Fruit fly (Drosophila melanogaster) whole organism, embryonic: ENCODE results near the gene sr.
A peak's percentile ranks its signal among the peaks of the same experiment; 100 is the strongest.

Experiments used
- Bdp1 ChIP-seq: fragments of 200-800 bp; sonication (Bioruptor generic); optimal IDR thresholded peaks from 3 replicates; lab custom pipeline; 2016; ENCODE audit warnings: missing biosample characterization, missing genetic modification characterization
- CG11085 ChIP-seq: fragments of 200-800 bp; sonication (Bioruptor generic); IDR thresholded peaks from 2 replicates; pipeline ENCODE4 v1.3.6; 2022; ENCODE audit warnings: missing biosample characterization, missing genetic modification characterization
- CG11456 ChIP-seq: fragments of 200-800 bp; sonication (Bioruptor generic); IDR thresholded peaks from 3 replicates; pipeline ENCODE4 v1.3.6; 2022; ENCODE audit warnings: missing biosample characterization, missing genetic modification characterization
- CG12104 ChIP-seq: fragments of 200-800 bp; sonication (Bioruptor generic); optimal IDR thresholded peaks from 3 replicates; lab custom pipeline; 2016; ENCODE audit warnings: missing biosample characterization, missing genetic modification characterization
- CG12769 ChIP-seq: fragments of 200-800 bp; sonication (Bioruptor generic); optimal IDR thresholded peaks from 2 replicates; lab custom pipeline; 2019; ENCODE audit warnings: missing biosample characterization, mild to moderate bottlenecking, missing genetic modification characterization, moderate library complexity
- CG15479 ChIP-seq: fragments of 200-800 bp; sonication (Bioruptor generic); optimal IDR thresholded peaks from 3 replicates; lab custom pipeline; 2019; ENCODE audit warnings: missing biosample characterization, mild to moderate bottlenecking, missing genetic modification characterization, moderate library complexity
- CG16779 ChIP-seq: fragments of 200-800 bp; sonication (Bioruptor generic); IDR thresholded peaks from 2 replicates; pipeline ENCODE4 v1.3.6; 2022; ENCODE audit warnings: missing biosample characterization, missing genetic modification characterization
- CG2199 ChIP-seq: fragments of 200-800 bp; sonication (Bioruptor generic); IDR thresholded peaks from 3 replicates; pipeline ENCODE4 v1.3.6; 2022; ENCODE audit warnings: missing biosample characterization, missing genetic modification characterization
- CG2678 ChIP-seq: fragments of 200-800 bp; sonication (Bioruptor generic); optimal IDR thresholded peaks from 3 replicates; lab custom pipeline; 2019; ENCODE audit warnings: missing biosample characterization, mild to moderate bottlenecking, missing genetic modification characterization, moderate library complexity
- CG5180 ChIP-seq: fragments of 200-800 bp; sonication (Bioruptor generic); optimal IDR thresholded peaks from 3 replicates; lab custom pipeline; 2017; ENCODE audit warnings: missing biosample characterization, missing genetic modification characterization, mild to moderate bottlenecking, moderate library complexity, missing genetic modification reagents
- CG6175 ChIP-seq: fragments of 200-800 bp; sonication (Bioruptor generic); IDR thresholded peaks from 3 replicates; pipeline ENCODE4 v1.3.6; 2022; ENCODE audit warnings: missing biosample characterization, missing genetic modification characterization
- Dbx ChIP-seq: fragments of 200-800 bp; sonication (Bioruptor generic); IDR thresholded peaks from 3 replicates; pipeline ENCODE4 v1.3.6; 2022; ENCODE audit warnings: missing biosample characterization, missing genetic modification characterization
- Gsc ChIP-seq: fragments of 200-800 bp; sonication (Bioruptor generic); IDR thresholded peaks from 2 replicates; pipeline ENCODE4 v1.3.6; 2022; ENCODE audit warnings: missing biosample characterization, missing genetic modification characterization
- HLHmδ ChIP-seq: fragments of 200-800 bp; sonication (Bioruptor generic); optimal IDR thresholded peaks from 2 replicates; lab custom pipeline; 2018; ENCODE audit warnings: missing biosample characterization, mild to moderate bottlenecking, missing genetic modification characterization, moderate library complexity
- Hand ChIP-seq: fragments of 200-800 bp; sonication (Bioruptor generic); optimal IDR thresholded peaks from 2 replicates; lab custom pipeline; 2017; ENCODE audit warnings: mild to moderate bottlenecking, missing biosample characterization, missing genetic modification reagents, missing genetic modification characterization
- Neu2 ChIP-seq: fragments of 200-800 bp; sonication (Bioruptor generic); optimal IDR thresholded peaks from 3 replicates; lab custom pipeline; 2016; ENCODE audit warnings: missing biosample characterization, missing genetic modification characterization, borderline replicate concordance
- Pdp1 ChIP-seq, 2 experiments: fragments of 200-800 bp; sonication (Bioruptor generic); optimal IDR thresholded peaks; 3 replicates each; lab custom pipeline; 2016; ENCODE audit warnings: missing biosample characterization in 2 of 2, missing genetic modification characterization in 2 of 2, mild to moderate bottlenecking in 1 of 2, moderate library complexity in 1 of 2
- Ravus ChIP-seq: fragments of 200-800 bp; sonication (Bioruptor generic); IDR thresholded peaks from 2 replicates; pipeline ENCODE4 v1.3.6; 2022; ENCODE audit warnings: missing biosample characterization, missing genetic modification characterization
- Ssrp ChIP-seq: fragments of 200-800 bp; sonication (Bioruptor generic); optimal IDR thresholded peaks from 2 replicates; lab custom pipeline; 2018; ENCODE audit warnings: missing biosample characterization, mild to moderate bottlenecking, missing genetic modification characterization, moderate library complexity
- Trl ChIP-seq, 3 experiments: fragments of >200 bp in 2 of 3; fragments of 200-800 bp in 1 of 3; sonication (Bioruptor generic) in 1 of 3; optimal IDR thresholded peaks; 2 replicates in 1 of 3; 3 replicates in 2 of 3; lab custom pipeline; 2016 to 2017; ENCODE audit warnings: missing biosample characterization in 1 of 3, missing genetic modification characterization in 1 of 3
- Usf ChIP-seq: fragments of 200-800 bp; sonication (Bioruptor generic); optimal IDR thresholded peaks from 2 replicates; lab custom pipeline; 2017; ENCODE audit warnings: missing genotype, missing biosample characterization, missing genetic modification characterization
- ash1 ChIP-seq: fragments of 200-800 bp; sonication (Bioruptor generic); optimal IDR thresholded peaks from 2 replicates; lab custom pipeline; 2018; ENCODE audit warnings: missing biosample characterization, mild to moderate bottlenecking, missing genetic modification characterization
- br ChIP-seq: fragments of >200 bp; optimal IDR thresholded peaks from 2 replicates; lab custom pipeline; 2017
- cato ChIP-seq: fragments of 200-800 bp; sonication (Bioruptor generic); optimal IDR thresholded peaks from 2 replicates; lab custom pipeline; 2016; ENCODE audit warnings: missing biosample characterization, missing genetic modification characterization, borderline replicate concordance
- cg ChIP-seq: fragments of 200-800 bp; sonication (Bioruptor generic); optimal IDR thresholded peaks from 3 replicates; lab custom pipeline; 2019; ENCODE audit warnings: missing biosample characterization, mild to moderate bottlenecking, missing genetic modification characterization, moderate library complexity
- chinmo ChIP-seq: fragments of 200-800 bp; sonication (Bioruptor generic); IDR thresholded peaks from 4 replicates; pipeline ENCODE4 v1.3.6; 2022; ENCODE audit warnings: missing biosample characterization, missing genetic modification characterization; ENCODE audit not compliant: partially characterized antibody
- crol ChIP-seq: fragments of 200-800 bp; sonication (Bioruptor generic); IDR thresholded peaks from 2 replicates; pipeline ENCODE4 v1.3.6; 2022; ENCODE audit warnings: missing biosample characterization, missing genetic modification characterization
- cwo ChIP-seq: fragments of 200-800 bp; sonication (Bioruptor generic); optimal IDR thresholded peaks from 3 replicates; lab custom pipeline; 2017; ENCODE audit warnings: missing biosample characterization, missing genetic modification characterization, mild to moderate bottlenecking, moderate library complexity, missing genetic modification reagents
- dan ChIP-seq: fragments of 200-800 bp; sonication (Bioruptor generic); IDR thresholded peaks from 2 replicates; pipeline ENCODE4 v1.3.6; 2022; ENCODE audit warnings: missing biosample characterization, missing genetic modification characterization
- dysf ChIP-seq: fragments of 200-800 bp; sonication (Bioruptor generic); IDR thresholded peaks from 3 replicates; pipeline ENCODE4 v1.3.6; 2022; ENCODE audit warnings: missing biosample characterization, missing genetic modification characterization
- ewg ChIP-seq: fragments of 200-800 bp; sonication (Bioruptor generic); optimal IDR thresholded peaks from 3 replicates; lab custom pipeline; 2017; ENCODE audit warnings: mild to moderate bottlenecking, missing biosample characterization, missing genetic modification reagents, missing genetic modification characterization
- hbn ChIP-seq: fragments of 200-800 bp; sonication (Bioruptor generic); IDR thresholded peaks from 2 replicates; pipeline ENCODE4 v1.3.6; 2022; ENCODE audit warnings: missing biosample characterization, missing genetic modification characterization; ENCODE audit not compliant: partially characterized antibody
- hth ChIP-seq: fragments of >200 bp; optimal IDR thresholded peaks from 2 replicates; lab custom pipeline; 2017; ENCODE audit warnings: inconsistent platforms
- ken ChIP-seq: fragments of 200-800 bp; sonication (Bioruptor generic); IDR thresholded peaks from 3 replicates; pipeline ENCODE4 v1.3.6; 2022; ENCODE audit warnings: missing biosample characterization, missing genetic modification characterization
- kni ChIP-seq: fragments of 200-800 bp; sonication (Bioruptor generic); optimal IDR thresholded peaks from 3 replicates; lab custom pipeline; 2017; ENCODE audit warnings: mild to moderate bottlenecking, missing biosample characterization, missing genetic modification reagents, missing genetic modification characterization
- pb ChIP-seq: fragments of 200-800 bp; sonication (Bioruptor generic); optimal IDR thresholded peaks from 3 replicates; lab custom pipeline; 2016; ENCODE audit warnings: missing biosample characterization, missing genetic modification characterization
- row ChIP-seq: fragments of 200-800 bp; sonication (Bioruptor generic); IDR thresholded peaks from 3 replicates; pipeline ENCODE4 v1.3.6; 2022; ENCODE audit warnings: missing biosample characterization, missing genetic modification characterization
- sim ChIP-seq: fragments of 200-800 bp; sonication (Bioruptor generic); IDR thresholded peaks from 2 replicates; pipeline ENCODE4 v1.3.6; 2022; ENCODE audit warnings: missing biosample characterization, missing genetic modification characterization
- sob ChIP-seq: fragments of 200-800 bp; sonication (Bioruptor generic); IDR thresholded peaks from 2 replicates; pipeline ENCODE4 v1.3.6; 2022; ENCODE audit warnings: missing biosample characterization, missing genetic modification characterization
- stc ChIP-seq: fragments of 200-800 bp; sonication (Bioruptor generic); IDR thresholded peaks from 2 replicates; pipeline ENCODE4 v1.3.6; 2022; ENCODE audit warnings: missing biosample characterization, missing genetic modification characterization
- tin ChIP-seq: fragments of 200-800 bp; sonication (Bioruptor generic); optimal IDR thresholded peaks from 3 replicates; lab custom pipeline; 2016; ENCODE audit warnings: missing biosample characterization, missing genetic modification characterization
- twi ChIP-seq: fragments of 200-800 bp; optimal IDR thresholded peaks from 2 replicates; lab custom pipeline; 2019; ENCODE audit warnings: missing biosample characterization, mild to moderate bottlenecking, missing genetic modification characterization, moderate library complexity
- vfl ChIP-seq: fragments of 200-800 bp; sonication (Bioruptor generic); optimal IDR thresholded peaks from 2 replicates; lab custom pipeline; 2016; ENCODE audit warnings: missing biosample characterization, missing genetic modification characterization
- wor ChIP-seq: fragments of 200-800 bp; sonication (Bioruptor generic); IDR thresholded peaks from 2 replicates; pipeline ENCODE4 v1.3.6; 2022; ENCODE audit warnings: missing biosample characterization, missing genetic modification characterization
- z ChIP-seq: fragments of 200-800 bp; sonication (Bioruptor generic); IDR thresholded peaks from 3 replicates; pipeline ENCODE4 v1.3.6; 2022; ENCODE audit warnings: missing biosample characterization, missing genetic modification characterization
- zen ChIP-seq: fragments of 200-800 bp; sonication (Bioruptor generic); optimal IDR thresholded peaks from 3 replicates; lab custom pipeline; 2018; ENCODE audit warnings: missing biosample characterization, mild to moderate bottlenecking, missing genetic modification characterization, moderate library complexity
- zfh1 ChIP-seq: fragments of 200-800 bp; sonication (Bioruptor generic); IDR thresholded peaks from 3 replicates; pipeline ENCODE4 v1.3.6; 2022; ENCODE audit warnings: missing biosample characterization, missing genetic modification characterization
- zfh2 ChIP-seq: fragments of 200-800 bp; sonication (Bioruptor generic); optimal IDR thresholded peaks from 2 replicates; lab custom pipeline; 2016; ENCODE audit warnings: missing biosample characterization, missing genetic modification characterization

The sr gene

dm6 chr3R:18169982-18170531 is 79.5 kb downstream of the sr start (continued):
- TF ChIP-seq ken (no peak), chinmo (0 out of 4 replicates have a peak, but pooled peaks have one; percentile 70), hbn (peak; percentile 27; the same call in 1 of the 2 replicates), CG12769 (peak; percentile 54), CG15479 (GFP tag; lab: Kevin White, UChicago) (no peak), CG6175 (GFP tag; lab: Robert Waterston, UW) (0 out of 3 replicates have a peak, but pooled peaks have one; percentile 21), cg (GFP tag; lab: Kevin White, UChicago) (peak; percentile 56), Pdp1 (GFP tag; optimal IDR thresholded peaks at IDR 0.05; lab: Kevin White, UChicago) (peak in 1 of 2 experiments; percentile 46), zfh2 (GFP tag; lab: Kevin White, UChicago) (no peak), Ravus (GFP tag; lab: Robert Waterston, UW) (no peak), CG11456 (GFP tag; lab: Robert Waterston, UW) (no peak), zen (tag; lab: Kevin White, UChicago) (peak; percentile 92), Dbx (GFP tag; lab: Robert Waterston, UW) (no peak), z (0 out of 3 replicates have a peak, but pooled peaks have one; percentile 61), Bdp1 (GFP tag; lab: Kevin White, UChicago) (no peak), CG5180 (GFP tag; lab: Kevin White, UChicago) (no peak), Trl (optimal IDR thresholded peaks at IDR 0.05; lab: Kevin White, UChicago) (peak; percentile 75 to 76), Trl (GFP tag; optimal IDR thresholded peaks at IDR 0.05; lab: Kevin White, UChicago) (no peak), sim (GFP tag; lab: Robert Waterston, UW) (no peak), cato (GFP tag; lab: Kevin White, UChicago) (no peak), Ssrp (no peak), br (lab: Kevin White, UChicago) (no peak), zfh1 (GFP tag; lab: Robert Waterston, UW) (no peak), kni (GFP tag; lab: Kevin White, UChicago) (peak; percentile 20), CG2678 (tag; lab: Kevin White, UChicago) (peak; percentile 25), Usf (GFP tag; lab: Kevin White, UChicago) (no peak), CG2199 (GFP tag; lab: Robert Waterston, UW) (no peak), sob (GFP tag; lab: Robert Waterston, UW) (no peak), Hand (GFP tag; lab: Kevin White, UChicago) (no peak), dan (no peak), HLHmδ (GFP tag; lab: Kevin White, UChicago) (no peak)
- TF ChIP-seq, all 482 proteins: peak for 28

- peak; percentile 92 for TF ChIP-seq tin
- peak; percentile 43 for TF ChIP-seq ash1 (GFP tag; lab: Kevin White, UChicago)
- TF ChIP-seq cwo (GFP tag; lab: Kevin White, UChicago) = peak; percentile 91
- peak; percentile 69 for TF ChIP-seq Gsc (GFP tag; lab: Robert Waterston, UW)
- TF ChIP-seq CG12104 (GFP tag; lab: Kevin White, UChicago) = peak; percentile 93
- no peak for TF ChIP-seq hth
- TF ChIP-seq crol (GFP tag; lab: Robert Waterston, UW) = peak; percentile 66
- TF ChIP-seq vfl (GFP tag; lab: Kevin White, UChicago) = peak; percentile 79
- peak; percentile 96 for TF ChIP-seq ewg (GFP tag; lab: Kevin White, UChicago)
- peak; percentile 92 for TF ChIP-seq wor
- peak; percentile 71 for TF ChIP-seq CG11085 (GFP tag; lab: Robert Waterston, UW)
- TF ChIP-seq pb = peak; percentile 64
- peak; percentile 92 for TF ChIP-seq dysf
- TF ChIP-seq CG16779 (GFP tag; lab: Robert Waterston, UW) = 0 out of 2 replicates have a peak, but pooled peaks have one; percentile 15
- peak; percentile 95 for TF ChIP-seq row (GFP tag; lab: Robert Waterston, UW)
- peak; percentile 86 for TF ChIP-seq twi (tag; lab: Kevin White, UChicago)
- peak; percentile 46 for TF ChIP-seq Neu2
- TF ChIP-seq stc (GFP tag; lab: Robert Waterston, UW) = peak; percentile 93
Observed at dm6 chr3R:18171983-18172967, 81.7 kb downstream of the sr start.
